Fruit fly (Drosophila melanogaster): ENCODE measurements around the gene CG8757.

CG8757 gene

dm6 chr3L:13842140-13842539 lies at the start of gene CG8757:
TSS of gene CG8757 (minus strand) at chr3L:13842240.
- TF ChIP-seq CG10631 (GFP tag; optimal IDR thresholded peaks at IDR 0.05) = no peak
- TF ChIP-seq CG6854 (GFP tag; optimal IDR thresholded peaks at IDR 0.05) = no peak
- TF ChIP-seq CG16779 (tag; optimal IDR thresholded peaks at IDR 0.05) = no peak
- no peak for TF ChIP-seq svp (GFP tag)
- TF ChIP-seq OdsH (GFP tag; optimal IDR thresholded peaks at IDR 0.05) = no peak
- no peak for TF ChIP-seq achi (GFP tag; optimal IDR thresholded peaks at IDR 0.05)
- TF ChIP-seq Met (GFP tag; optimal IDR thresholded peaks at IDR 0.05) = no peak
- TF ChIP-seq CG3919 (GFP tag; optimal IDR thresholded peaks at IDR 0.05) = no peak
- no peak for TF ChIP-seq CG11902 (GFP tag; optimal IDR thresholded peaks at IDR 0.05)
- no peak for TF ChIP-seq dsx (GFP tag; optimal IDR thresholded peaks at IDR 0.05; ENCODE audit: poor library complexity, severe bottlenecking)
- no peak for TF ChIP-seq CG6792 (GFP tag; optimal IDR thresholded peaks at IDR 0.05)
- TF ChIP-seq fkh (GFP tag; optimal IDR thresholded peaks at IDR 0.05) = no peak
- TF ChIP-seq CG11762 (GFP tag; optimal IDR thresholded peaks at IDR 0.05; ENCODE audit: insufficient read depth) = no peak
- TF ChIP-seq CG1621 (tag; optimal IDR thresholded peaks at IDR 0.05) = no peak
- TF ChIP-seq CG8119 (GFP tag; IDR thresholded peaks at IDR 0.05) = no peak
- no peak for TF ChIP-seq esn (GFP tag; optimal IDR thresholded peaks at IDR 0.05)
- no peak for TF ChIP-seq CG9139 (GFP tag; optimal IDR thresholded peaks at IDR 0.05)
- no peak for TF ChIP-seq CG11294 (GFP tag; IDR thresholded peaks at IDR 0.05)

- no peak for TF ChIP-seq CG10669 (GFP tag; optimal IDR thresholded peaks at IDR 0.05)
- no peak for TF ChIP-seq dac (GFP tag; optimal IDR thresholded peaks at IDR 0.05)
- no peak for TF ChIP-seq Eip78C (GFP tag)
- TF ChIP-seq OdsH (GFP tag; optimal IDR thresholded peaks at IDR 0.05) = no peak
- no peak for TF ChIP-seq esn (GFP tag; optimal IDR thresholded peaks at IDR 0.05)
- no peak for TF ChIP-seq Blimp-1 (GFP tag; optimal IDR thresholded peaks at IDR 0.05)
- no peak for TF ChIP-seq topi (GFP tag; optimal IDR thresholded peaks at IDR 0.05)
- no peak for TF ChIP-seq Lpt (GFP tag; optimal IDR thresholded peaks at IDR 0.05)
- no peak for TF ChIP-seq Eip93F (GFP tag; optimal IDR thresholded peaks at IDR 0.05)
- no peak for TF ChIP-seq Met (GFP tag; optimal IDR thresholded peaks at IDR 0.05)
- TF ChIP-seq CG3919 (GFP tag; optimal IDR thresholded peaks at IDR 0.05) = no peak
- no peak for TF ChIP-seq CG34406 (GFP tag; optimal IDR thresholded peaks at IDR 0.05)
- TF ChIP-seq CG10631 (GFP tag; optimal IDR thresholded peaks at IDR 0.05) = no peak
- TF ChIP-seq Smox (GFP tag; optimal IDR thresholded peaks at IDR 0.05) = no peak
- TF ChIP-seq cyc (GFP tag; optimal IDR thresholded peaks at IDR 0.05) = no peak
- TF ChIP-seq eg (GFP tag; IDR thresholded peaks at IDR 0.05) = no peak
Observed at dm6 chr3L:13887092-13887491, 45.1 kb upstream of the CG8757 start.

DNA sequence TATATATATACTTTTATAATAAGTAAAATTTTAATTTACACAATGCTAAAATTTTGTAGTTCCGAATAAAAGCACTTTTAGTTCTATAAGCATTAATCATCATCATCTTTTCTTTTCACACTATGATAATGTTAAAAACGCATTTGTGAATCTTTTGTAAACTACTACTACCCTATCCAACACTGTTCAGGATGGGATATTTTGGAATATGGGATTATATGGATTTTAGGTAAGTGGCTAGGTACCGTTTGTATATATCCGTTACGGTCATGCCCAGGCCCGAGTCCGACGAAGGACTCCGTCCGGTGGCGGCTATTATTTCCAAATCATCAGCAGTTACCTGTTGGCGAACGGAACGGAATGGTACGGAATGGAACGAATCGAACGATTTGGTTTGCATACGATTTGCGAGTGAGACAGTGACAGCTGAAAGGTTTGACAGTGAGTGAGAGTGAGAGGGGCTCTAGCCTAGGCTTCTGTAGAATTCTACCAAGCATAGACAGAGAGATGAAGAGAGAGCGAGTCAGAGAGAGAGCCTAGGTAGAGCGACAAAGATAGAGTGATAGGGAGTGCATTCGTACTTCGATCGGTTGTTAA lies 42.5 kb upstream of the CG8757 start:
- TF ChIP-seq Gug (GFP tag; IDR thresholded peaks at IDR 0.05) = no peak
- no peak for TF ChIP-seq CG6792 (GFP tag; optimal IDR thresholded peaks at IDR 0.05)
- no peak for TF ChIP-seq Eip78C (GFP tag)
- no peak for TF ChIP-seq cyc (GFP tag; optimal IDR thresholded peaks at IDR 0.05)
- TF ChIP-seq Sox102F (GFP tag; optimal IDR thresholded peaks at IDR 0.05) = no peak
- no peak for TF ChIP-seq fd59A (GFP tag; optimal IDR thresholded peaks at IDR 0.05)

dm6 chr3L:13882532-13882931 lies 40.5 kb upstream of the CG8757 start:
- no peak for TF ChIP-seq Ets21C (GFP tag; optimal IDR thresholded peaks at IDR 0.05)
- TF ChIP-seq Eip78C (GFP tag) = peak; percentile 10
- TF ChIP-seq fkh (GFP tag; optimal IDR thresholded peaks at IDR 0.05) = peak; percentile 22
- TF ChIP-seq CG3032 (tag; optimal IDR thresholded peaks at IDR 0.05) = no peak

DNA sequence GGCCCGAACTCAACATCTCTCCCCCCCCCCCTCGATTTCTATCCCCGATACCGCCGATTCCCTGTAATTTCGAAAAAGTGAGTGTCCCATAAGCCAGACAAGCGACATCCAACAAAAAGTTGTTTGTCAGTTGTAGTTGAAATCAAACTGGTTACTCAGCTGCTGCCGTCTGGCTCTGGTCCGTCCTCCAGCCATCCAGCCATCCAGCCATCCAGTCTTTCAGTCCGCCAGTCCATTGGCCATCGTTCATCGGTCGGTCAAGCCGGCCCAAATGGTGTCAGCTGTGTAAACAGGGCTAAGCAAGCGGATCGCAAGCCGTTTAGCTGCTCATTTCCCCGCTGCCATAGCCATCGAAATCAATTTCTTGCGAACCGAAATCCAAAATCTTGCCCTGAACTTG lies 39.5 kb upstream of the CG8757 start:
- peak; percentile 10 for TF ChIP-seq Lpt (GFP tag; optimal IDR thresholded peaks at IDR 0.05)
- TF ChIP-seq CG34406 (GFP tag; optimal IDR thresholded peaks at IDR 0.05) = no peak
- no peak for TF ChIP-seq CG7368 (GFP tag; optimal IDR thresholded peaks at IDR 0.05)
- TF ChIP-seq Blimp-1 (GFP tag; optimal IDR thresholded peaks at IDR 0.05) = peak; percentile 37
- TF ChIP-seq svp (GFP tag) = no peak
- no peak for TF ChIP-seq Gug (GFP tag; IDR thresholded peaks at IDR 0.05)
- TF ChIP-seq CG3032 (tag; optimal IDR thresholded peaks at IDR 0.05) = no peak
- peak; percentile 61 for TF ChIP-seq Eip78C (GFP tag)
- TF ChIP-seq pdm3 (GFP tag; optimal IDR thresholded peaks at IDR 0.05) = no peak

Measured in whole organism, prepupa.